Worm (Caenorhabditis elegans): Measurements from ENCODE around the gene R07B7.12.
"Not testable (repeated sequence)": the region's sequence is repeated elsewhere in the genome, so short reads cannot be mapped to it uniquely, and the experiment has no call there.

- TF ChIP-seq pes-1 (GFP tag; IDR thresholded peaks at IDR 0.05); ama-1 (optimal IDR thresholded peaks at IDR 0.05); ceh-13 (GFP tag; optimal IDR thresholded peaks at IDR 0.05); hnd-1 (tag; optimal IDR thresholded peaks at IDR 0.05); hmbx-1 (tag; optimal IDR thresholded peaks at IDR 0.05); B0310.2 (tag; optimal IDR thresholded peaks at IDR 0.05); ceh-36 (tag; optimal IDR thresholded peaks at IDR 0.05); tbx-37 (GFP tag; conservative IDR thresholded peaks at IDR 0.05); flt-1 (GFP tag; IDR thresholded peaks at IDR 0.05); F13C5.2 (tag; optimal IDR thresholded peaks at IDR 0.05); tbx-11 (GFP tag; IDR thresholded peaks at IDR 0.05): not testable (repeated sequence)
Observed at ce11 chrV:12130688-12131087, 41.8 kb downstream of the R07B7.12 start, which contains the start of gene C27A7.6.
